Worm (Caenorhabditis elegans): ENCODE results near the gene R160.6.

The R160.6 gene

ce11 chrX:4388834-4389409 is 15.9 kb upstream of the R160.6 start, which contains the start of gene dpy-23:
Gene dpy-23 (plus strand): TSS chrX:4389359.
- TF ChIP-seq nhr-10 (tag; optimal IDR thresholded peaks at IDR 0.05) (peak; percentile 43), ztf-1 (GFP tag; conservative IDR thresholded peaks at IDR 0.05) (no peak), alr-1 (tag; optimal IDR thresholded peaks at IDR 0.05) (no peak), nhr-21 (tag; optimal IDR thresholded peaks at IDR 0.05) (peak; percentile 86), lsy-2 (tag; optimal IDR thresholded peaks at IDR 0.05) (peak; percentile 75 to 91), dmd-4 (tag; optimal IDR thresholded peaks at IDR 0.05) (no peak), nhr-237 (tag; optimal IDR thresholded peaks at IDR 0.05) (peak; percentile 57), mdl-1 (tag; optimal IDR thresholded peaks at IDR 0.05) (peak; percentile 46 to 85), C34F6.9 (tag; optimal IDR thresholded peaks at IDR 0.05) (peak; percentile 97), fos-1 (tag; optimal IDR thresholded peaks at IDR 0.05) (peak; percentile 91), ztf-11 (tag; optimal IDR thresholded peaks at IDR 0.05) (no peak), nhr-25 (tag; optimal IDR thresholded peaks at IDR 0.05) (peak; percentile 93), ceh-16 (tag; optimal IDR thresholded peaks at IDR 0.05) (peak; percentile 84), gmeb-1 (tag; optimal IDR thresholded peaks at IDR 0.05) (peak; percentile 69), lin-13 (GFP tag; optimal IDR thresholded peaks at IDR 0.05) (peak; percentile 93), egl-27 (tag; optimal IDR thresholded peaks at IDR 0.05) (peak; percentile 83), ama-1 (optimal IDR thresholded peaks at IDR 0.05) (no peak), elt-3 (tag; optimal IDR thresholded peaks at IDR 0.05) (no peak), crh-2 (tag; optimal IDR thresholded peaks at IDR 0.05) (peak; percentile 96), peb-1 (tag; optimal IDR thresholded peaks at IDR 0.05) (no peak), nhr-23 (tag; optimal IDR thresholded peaks at IDR 0.05) (no peak), ZK546.5 (tag; optimal IDR thresholded peaks at IDR 0.05) (peak; percentile 46), lin-11 (tag; optimal IDR thresholded peaks at IDR 0.05) (peak; percentile 96), mbf-1 (tag; optimal IDR thresholded peaks at IDR 0.05) (no peak), Y55F3AM.14 (GFP tag; optimal IDR thresholded peaks at IDR 0.05) (peak; percentile 89), skn-1 (tag; optimal IDR thresholded peaks at IDR 0.05) (no peak), aly-2 (tag; optimal IDR thresholded peaks at IDR 0.05) (no peak), nhr-6 (tag; optimal IDR thresholded peaks at IDR 0.05) (peak; percentile 88), unc-55 (GFP tag; optimal IDR thresholded peaks at IDR 0.05) (peak; percentile 97), ztf-4 (tag; optimal IDR thresholded peaks at IDR 0.05) (peak; percentile 92), lin-39 (tag; optimal IDR thresholded peaks at IDR 0.05) (no peak), nhr-12 (tag; optimal IDR thresholded peaks at IDR 0.05) (no peak), snpc-4 (tag; optimal IDR thresholded peaks at IDR 0.05) (peak; percentile 32), elt-1 (tag; optimal IDR thresholded peaks at IDR 0.05) (no peak), R02D3.7 (tag; optimal IDR thresholded peaks at IDR 0.05) (no peak), sem-4 (tag; optimal IDR thresholded peaks at IDR 0.05) (peak; percentile 93), unc-39 (tag; optimal IDR thresholded peaks at IDR 0.05) (no peak), nhr-129 (tag; optimal IDR thresholded peaks at IDR 0.05) (peak; percentile 97), nhr-11 (tag; optimal IDR thresholded peaks at IDR 0.05) (no peak), blmp-1 (tag; optimal IDR thresholded peaks at IDR 0.05; ENCODE audit: insufficient read depth) (peak; percentile 85), zag-1 (tag; optimal IDR thresholded peaks at IDR 0.05) (peak; percentile 95), sma-3 (GFP tag; optimal IDR thresholded peaks at IDR 0.05) (peak; percentile 91), unc-62 (GFP tag; optimal IDR thresholded peaks at IDR 0.05) (peak; percentile 82), ceh-82 (tag; optimal IDR thresholded peaks at IDR 0.05) (peak; percentile 89), mab-5 (tag; optimal IDR thresholded peaks at IDR 0.05) (peak; percentile 90), nhr-77 (tag; optimal IDR thresholded peaks at IDR 0.05) (peak; percentile 49), sma-9 (GFP tag; optimal IDR thresholded peaks at IDR 0.05) (peak; percentile 97), sma-9 (tag; optimal IDR thresholded peaks at IDR 0.05) (no peak), F13H6.1 (tag; optimal IDR thresholded peaks at IDR 0.05) (peak; percentile 98)

Measured in whole organism, L2 larva.